Worm (Caenorhabditis elegans) whole organism, early embryonic: ENCODE data around the gene cnx-1.

Source experiments
- ama-1 ChIP-seq: fragments of 150-350 bp; optimal IDR thresholded peaks from 2 replicates; lab custom pipeline; 2014
- flt-1 ChIP-seq: fragments of 200-800 bp; sonication (Bioruptor generic); IDR thresholded peaks from 2 replicates; pipeline ENCODE4 v1.3.6; 2022; ENCODE audit warnings: missing genetic modification characterization, missing compliant biosample characterization
- scrt-1 ChIP-seq: fragments of 200-800 bp; sonication (Bioruptor generic); IDR thresholded peaks from 2 replicates; pipeline ENCODE4 v1.3.6; 2022; ENCODE audit warnings: missing genetic modification characterization, missing compliant biosample characterization

DNA sequence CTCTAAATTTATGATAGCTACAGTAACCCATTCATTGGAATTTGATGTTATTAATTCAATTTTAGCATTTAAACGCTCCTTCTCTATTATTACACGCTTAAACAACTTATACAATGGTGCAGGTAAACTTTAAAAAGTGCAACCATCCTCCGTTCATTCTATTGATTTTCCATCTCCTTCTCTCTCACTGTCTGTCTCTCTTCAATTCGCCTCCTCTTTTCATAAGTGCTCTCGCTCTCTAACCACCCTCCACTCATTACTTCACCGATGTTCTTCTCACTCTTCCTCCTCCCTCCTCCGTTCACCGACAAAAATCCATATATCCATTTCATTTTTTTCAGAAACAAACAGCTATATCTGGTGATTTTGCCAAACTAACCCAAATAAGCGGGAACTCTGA is 50.8 kb downstream of the cnx-1 start, which contains the start of gene cbp-1:
- TF ChIP-seq ama-1 (lab: Kevin White, UChicago): no peak
- no peak for TF ChIP-seq flt-1 (GFP tag; lab: Robert Waterston, UW)
- no peak for TF ChIP-seq scrt-1
